Worm (Caenorhabditis elegans) whole organism, late embryonic: ENCODE measurements around the gene hrg-3.

Experiments used
- C08G9.2 ChIP-seq: sonication (generic microtip); optimal IDR thresholded peaks from 2 replicates; lab custom pipeline; 2016; ENCODE audit warnings: mild to moderate bottlenecking, missing genetic modification characterization, moderate library complexity, missing compliant biosample characterization
- F13H6.1 ChIP-seq: sonication (generic microtip); optimal IDR thresholded peaks from 2 replicates; lab custom pipeline; 2016; ENCODE audit warnings: missing genetic modification characterization, missing compliant biosample characterization
- K02D7.2 ChIP-seq: sonication (generic microtip); optimal IDR thresholded peaks from 2 replicates; lab custom pipeline; 2017; ENCODE audit warnings: mild to moderate bottlenecking, missing genetic modification characterization, missing compliant biosample characterization
- K09A11.1 ChIP-seq: sonication (generic microtip); optimal IDR thresholded peaks from 2 replicates; lab custom pipeline; 2017; ENCODE audit warnings: antibody characterized with exemption, mild to moderate bottlenecking, missing genetic modification characterization, missing compliant biosample characterization; ENCODE audit not compliant: insufficient read depth
- Y22D7AL.16 ChIP-seq: sonication (generic microtip); optimal IDR thresholded peaks from 2 replicates; lab custom pipeline; 2016; ENCODE audit warnings: missing genetic modification characterization, missing compliant biosample characterization
- elt-2 ChIP-seq: sonication (generic microtip); optimal IDR thresholded peaks from 2 replicates; lab custom pipeline; 2016; ENCODE audit warnings: missing genetic modification reagents, missing genetic modification characterization, missing compliant biosample characterization
- fkh-10 ChIP-seq: fragments of 150-350 bp; optimal IDR thresholded peaks from 2 replicates; lab custom pipeline; 2014; ENCODE audit warnings: missing biosample characterization, missing genetic modification reagents, missing genetic modification characterization
- pha-4 ChIP-seq: fragments of 150-350 bp; optimal IDR thresholded peaks from 2 replicates; lab custom pipeline; 2018; ENCODE audit warnings: missing biosample characterization, missing genetic modification reagents, missing genetic modification characterization
- sox-4 ChIP-seq: sonication (generic microtip); optimal IDR thresholded peaks from 2 replicates; lab custom pipeline; 2017; ENCODE audit warnings: mild to moderate bottlenecking, missing genetic modification characterization, inconsistent platforms, missing compliant biosample characterization

DNA sequence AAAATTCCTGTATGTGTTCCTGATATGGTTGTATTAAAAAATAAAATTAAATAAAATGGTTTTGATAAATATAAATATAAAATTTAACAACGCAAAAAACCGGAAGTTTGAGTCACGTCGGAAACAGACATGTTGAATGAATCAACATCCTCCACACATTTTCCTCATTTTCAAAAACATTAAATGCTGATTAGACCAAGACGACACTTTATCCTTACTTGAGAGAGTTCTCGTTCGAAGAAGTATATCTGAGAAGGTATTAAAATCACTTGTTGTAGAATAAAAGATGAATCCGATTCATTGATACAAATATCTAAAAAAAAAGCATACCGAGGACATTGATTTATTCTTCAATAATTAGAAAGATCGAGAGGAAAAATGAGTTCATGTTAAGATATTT, 41.9 kb downstream of the hrg-3 start:
- TF ChIP-seq F13H6.1 (tag; lab: Kevin White, UChicago) (no peak), Y22D7AL.16 (tag; lab: Kevin White, UChicago) (no peak), K02D7.2 (tag; lab: Kevin White, UChicago) (no peak), elt-2 (tag; lab: Kevin White, UChicago) (no peak), sox-4 (no peak), pha-4 (tag; lab: Kevin White, UChicago) (no peak), fkh-10 (no peak), K09A11.1 (tag; lab: Kevin White, UChicago) (no peak), C08G9.2 (tag; lab: Kevin White, UChicago) (no peak)
